Comparison of ENCODE assay signal across 5 fruit fly cellular contexts in genomic region chr3R:16253974-16254408, dm6.
A peak's percentile ranks its signal among the peaks of the same experiment; 100 is the strongest.
TF ChIP-seq lines count a peak whose summit lies in the region.

No protein-coding gene starts in this region.

- no peak for TF ChIP-seq CTCF in whole organism, embryonic (GFP tag; optimal IDR thresholded peaks at IDR 0.05; lab: Kevin White, UChicago)

TF ChIP-seq in whole organism, adult, 20 proteins besides CTCF, POLR2A, EP300 and RAD21:
- peak; percentile 95 for TF ChIP-seq tj (GFP tag; optimal IDR thresholded peaks at IDR 0.05; lab: Kevin White, UChicago)
- TF ChIP-seq toe (GFP tag; optimal IDR thresholded peaks at IDR 0.05; lab: Kevin White, UChicago): no peak

TF ChIP-seq in whole organism, embryonic, 481 proteins besides CTCF, POLR2A, EP300 and RAD21 (continues in another document):
- TF ChIP-seq CG8290 (GFP tag; optimal IDR thresholded peaks at IDR 0.05; lab: Kevin White, UChicago) (no peak), CG8290 (tag; optimal IDR thresholded peaks at IDR 0.05; lab: Kevin White, UChicago) (peak in 1 of 2 experiments; percentile 34), knrl (GFP tag; IDR thresholded peaks at IDR 0.05; lab: Robert Waterston, UW; ENCODE audit: partially characterized antibody) (no peak), CG16813 (GFP tag; IDR thresholded peaks at IDR 0.05; lab: Robert Waterston, UW; ENCODE audit: partially characterized antibody) (no peak), CG6765 (GFP tag; optimal IDR thresholded peaks at IDR 0.05; lab: Kevin White, UChicago) (no peak), CG10543 (GFP tag; optimal IDR thresholded peaks at IDR 0.05; lab: Kevin White, UChicago) (peak; percentile 97), ara (GFP tag; IDR thresholded peaks at IDR 0.05; lab: Robert Waterston, UW) (no peak), CG13894 (tag; optimal IDR thresholded peaks at IDR 0.05; lab: Kevin White, UChicago) (peak; percentile 39), Deaf1 (tag; optimal IDR thresholded peaks at IDR 0.05; lab: Kevin White, UChicago) (peak; percentile 57), CG8478 (optimal IDR thresholded peaks at IDR 0.05; lab: Kevin White, UChicago) (no peak), CG11504 (tag; optimal IDR thresholded peaks at IDR 0.05; lab: Kevin White, UChicago) (peak; percentile 99), CG5180 (GFP tag; optimal IDR thresholded peaks at IDR 0.05; lab: Kevin White, UChicago) (peak; percentile 90), abd-A (tag; optimal IDR thresholded peaks at IDR 0.05; lab: Kevin White, UChicago) (peak; percentile 56), bigmax (GFP tag; optimal IDR thresholded peaks at IDR 0.05; lab: Kevin White, UChicago) (peak; percentile 47), CG11085 (GFP tag; IDR thresholded peaks at IDR 0.05; lab: Robert Waterston, UW) (no peak), klu (GFP tag; IDR thresholded peaks at IDR 0.05; lab: Robert Waterston, UW) (no peak), CG31388 (GFP tag; optimal IDR thresholded peaks at IDR 0.05; lab: Kevin White, UChicago) (no peak), ash1 (GFP tag; optimal IDR thresholded peaks at IDR 0.05; lab: Kevin White, UChicago) (peak; percentile 46), CG12769 (tag; optimal IDR thresholded peaks at IDR 0.05; lab: Kevin White, UChicago) (peak; percentile 71), D (optimal IDR thresholded peaks at IDR 0.05; lab: Kevin White, UChicago) (peak; percentile 3), D (GFP tag; optimal IDR thresholded peaks at IDR 0.05; lab: Kevin White, UChicago) (no peak), sd (tag; optimal IDR thresholded peaks at IDR 0.05; lab: Kevin White, UChicago) (peak; percentile 92), sens (GFP tag; lab: Kevin White, UChicago) (peak; percentile 5)

TF ChIP-seq in whole organism, prepupa, 60 proteins besides CTCF, POLR2A, EP300 and RAD21:
- TF ChIP-seq CG16779 (tag; optimal IDR thresholded peaks at IDR 0.05; lab: Kevin White, UChicago) (no peak), CG6792 (GFP tag; optimal IDR thresholded peaks at IDR 0.05; lab: Kevin White, UChicago) (no peak), CG1621 (tag; optimal IDR thresholded peaks at IDR 0.05; lab: Kevin White, UChicago) (peak; percentile 92), esn (GFP tag; optimal IDR thresholded peaks at IDR 0.05; lab: Kevin White, UChicago) (no peak), Met (GFP tag; optimal IDR thresholded peaks at IDR 0.05; lab: Kevin White, UChicago) (no peak), topi (GFP tag; optimal IDR thresholded peaks at IDR 0.05; lab: Kevin White, UChicago) (no peak), CG6854 (GFP tag; optimal IDR thresholded peaks at IDR 0.05; lab: Kevin White, UChicago) (peak; percentile 93), Lpt (GFP tag; optimal IDR thresholded peaks at IDR 0.05; lab: Kevin White, UChicago) (peak; percentile 33), CG11762 (GFP tag; optimal IDR thresholded peaks at IDR 0.05; lab: Kevin White, UChicago; ENCODE audit: insufficient read depth) (no peak), Ets21C (GFP tag; optimal IDR thresholded peaks at IDR 0.05; lab: Kevin White, UChicago) (no peak)

TF ChIP-seq in whole organism, pupa, 21 proteins besides CTCF, POLR2A, EP300 and RAD21:
- TF ChIP-seq CG34367 (tag; optimal IDR thresholded peaks at IDR 0.05; lab: Kevin White, UChicago): no peak
- peak; percentile 96 for TF ChIP-seq CG13204 (GFP tag; optimal IDR thresholded peaks at IDR 0.05; lab: Kevin White, UChicago)
- TF ChIP-seq EcR (GFP tag; optimal IDR thresholded peaks at IDR 0.05; lab: Kevin White, UChicago): peak; percentile 43
- TF ChIP-seq fd96Ca (GFP tag; IDR thresholded peaks at IDR 0.05; lab: Robert Waterston, UW): no peak
- no peak for TF ChIP-seq D1 (tag; optimal IDR thresholded peaks at IDR 0.05; lab: Kevin White, UChicago)

TF ChIP-seq in whole organism, wandering third instar larva, 38 proteins besides CTCF, POLR2A, EP300 and RAD21:
- TF ChIP-seq Abd-B (GFP tag; optimal IDR thresholded peaks at IDR 0.05; lab: Kevin White, UChicago): no peak
- peak; percentile 31 for TF ChIP-seq Dif (GFP tag; optimal IDR thresholded peaks at IDR 0.05; lab: Kevin White, UChicago; ENCODE audit: partially characterized antibody)
- TF ChIP-seq Jra (GFP tag; optimal IDR thresholded peaks at IDR 0.05; lab: Kevin White, UChicago): no peak
- TF ChIP-seq Hr83 (GFP tag; optimal IDR thresholded peaks at IDR 0.05; lab: Kevin White, UChicago; ENCODE audit: poor library complexity, severe bottlenecking): no peak
- TF ChIP-seq fru (GFP tag; optimal IDR thresholded peaks at IDR 0.05; lab: Kevin White, UChicago): no peak
- TF ChIP-seq h (GFP tag; optimal IDR thresholded peaks at IDR 0.05; lab: Kevin White, UChicago): no peak
- TF ChIP-seq Rel (GFP tag; optimal IDR thresholded peaks at IDR 0.05; lab: Kevin White, UChicago): peak; percentile 41
- TF ChIP-seq Rel (tag; optimal IDR thresholded peaks at IDR 0.05; lab: Kevin White, UChicago): peak; percentile 12
- TF ChIP-seq OdsH (GFP tag; optimal IDR thresholded peaks at IDR 0.05; lab: Kevin White, UChicago): no peak
- TF ChIP-seq CG9705 (GFP tag; optimal IDR thresholded peaks at IDR 0.05; lab: Kevin White, UChicago): no peak
- TF ChIP-seq Hr78 (GFP tag; optimal IDR thresholded peaks at IDR 0.05; lab: Kevin White, UChicago): no peak
- TF ChIP-seq dsf (GFP tag; optimal IDR thresholded peaks at IDR 0.05; lab: Kevin White, UChicago; ENCODE audit: borderline replicate concordance): no peak
- TF ChIP-seq dl (GFP tag; optimal IDR thresholded peaks at IDR 0.05; lab: Kevin White, UChicago; ENCODE audit: insufficient read depth in 1 of 2, partially characterized antibody in 2 of 2): peak in 1 of 2 experiments; percentile 18
- no peak for TF ChIP-seq Dfd (GFP tag; optimal IDR thresholded peaks at IDR 0.05; lab: Kevin White, UChicago)
- TF ChIP-seq psq (GFP tag; optimal IDR thresholded peaks at IDR 0.05; lab: Kevin White, UChicago): no peak
